Worm (Caenorhabditis elegans): ENCODE measurements around the gene C33A12.4.

Gene C33A12.4

DNA sequence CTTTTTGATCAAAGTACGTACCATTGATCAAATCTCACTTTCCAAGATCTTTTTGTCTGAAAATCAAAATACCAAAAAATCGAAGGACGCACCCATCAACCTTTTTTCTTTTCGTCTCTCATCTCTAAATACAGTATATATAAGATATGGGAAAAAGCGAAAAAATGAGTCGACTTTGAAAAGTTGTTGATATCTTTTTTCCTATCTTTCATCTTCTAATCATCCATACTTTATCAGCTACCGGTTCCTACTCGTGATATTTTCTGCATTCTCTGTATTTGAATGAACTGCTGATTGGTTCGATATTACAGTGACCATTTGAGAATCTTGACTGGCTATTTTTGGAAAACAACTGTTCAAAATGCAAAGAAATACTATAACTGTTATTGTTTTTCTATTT lies 6.5 kb upstream of the C33A12.4 start, which contains the start of gene C33A12.19:
Gene C33A12.19, plus strand, starts transcription at position 169 of the 400 bp plus-strand sequence.
- peak; percentile 3 for TF ChIP-seq C16A3.4 (tag; optimal IDR thresholded peaks at IDR 0.05)
- no peak for TF ChIP-seq efl-1 (optimal IDR thresholded peaks at IDR 0.05)
- peak in 1 of 2 experiments; percentile 90 for TF ChIP-seq efl-1 (GFP tag; optimal IDR thresholded peaks at IDR 0.05 in 1 of 2)
- peak; percentile 57 for TF ChIP-seq grh-1 (GFP tag; IDR thresholded peaks at IDR 0.05)
- TF ChIP-seq sptf-1 (tag; optimal IDR thresholded peaks at IDR 0.05): no peak
- peak; percentile 41 for TF ChIP-seq nhr-19 (GFP tag; conservative IDR thresholded peaks at IDR 0.05)
- no peak for TF ChIP-seq mab-9 (GFP tag; IDR thresholded peaks at IDR 0.05)
- TF ChIP-seq tbx-2 (tag; optimal IDR thresholded peaks at IDR 0.05): peak; percentile 28
- peak in 1 of 2 experiments; percentile 50 for TF ChIP-seq lin-35 (GFP tag; optimal IDR thresholded peaks at IDR 0.05)
- TF ChIP-seq snu-23 (GFP tag; optimal IDR thresholded peaks at IDR 0.05): peak; percentile 46
- peak; percentile 75 for TF ChIP-seq nhr-20 (tag; optimal IDR thresholded peaks at IDR 0.05)
- peak; percentile 49 for TF ChIP-seq nhr-90 (tag; optimal IDR thresholded peaks at IDR 0.05; ENCODE audit: poor library complexity)
- peak; percentile 68 for TF ChIP-seq lin-14 (GFP tag; optimal IDR thresholded peaks at IDR 0.05)
- TF ChIP-seq C34B4.2 (tag; optimal IDR thresholded peaks at IDR 0.05): no peak
- peak; percentile 66 for TF ChIP-seq nhr-71 (tag; optimal IDR thresholded peaks at IDR 0.05)
- TF ChIP-seq vab-15 (tag; optimal IDR thresholded peaks at IDR 0.05): no peak
- TF ChIP-seq mep-1 (tag; optimal IDR thresholded peaks at IDR 0.05): peak; percentile 17
- TF ChIP-seq elt-3 (tag; optimal IDR thresholded peaks at IDR 0.05): peak in 5 of 6 experiments; percentile 38 to 75 (median 62)
- peak; percentile 44 for TF ChIP-seq elt-2 (tag; optimal IDR thresholded peaks at IDR 0.05)
- TF ChIP-seq lsy-2 (tag; optimal IDR thresholded peaks at IDR 0.05): peak; percentile 20 to 70
- TF ChIP-seq blmp-1 (tag; optimal IDR thresholded peaks at IDR 0.05): peak; percentile 65
- TF ChIP-seq nhr-85 (tag): peak; percentile 83
- no peak for TF ChIP-seq egl-13 (tag; optimal IDR thresholded peaks at IDR 0.05)

DNA sequence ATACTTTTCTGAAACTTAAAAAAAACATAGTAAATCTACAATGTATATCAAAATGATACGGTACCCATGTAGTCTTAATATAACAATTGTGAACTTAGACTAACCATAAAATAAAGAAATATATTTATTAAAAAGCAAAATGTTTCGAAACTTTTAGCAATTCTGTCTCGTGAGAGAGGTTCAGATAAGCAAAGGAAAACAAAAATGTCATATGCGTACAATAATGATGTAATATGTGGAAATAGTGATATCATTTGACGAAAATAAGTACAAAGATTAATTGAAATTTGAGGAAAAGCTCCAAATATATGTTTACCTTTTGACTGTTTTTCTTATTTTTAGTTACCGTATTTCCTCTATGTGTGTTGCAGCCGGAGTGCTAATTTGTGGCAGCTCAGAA lies 3.8 kb upstream of the C33A12.4 start:
- TF ChIP-seq nhr-71 (tag; optimal IDR thresholded peaks at IDR 0.05): peak; percentile 11
- peak; percentile 47 for TF ChIP-seq elt-2 (tag; optimal IDR thresholded peaks at IDR 0.05)
- TF ChIP-seq skn-1 (tag; optimal IDR thresholded peaks at IDR 0.05): peak; percentile 54
- no peak for TF ChIP-seq nhr-11 (tag; optimal IDR thresholded peaks at IDR 0.05)
- TF ChIP-seq fkh-10 (GFP tag; optimal IDR thresholded peaks at IDR 0.05): no peak
- TF ChIP-seq nhr-85 (tag): peak; percentile 44
- no peak for TF ChIP-seq Y116A8C.19 (tag; optimal IDR thresholded peaks at IDR 0.05; ENCODE audit: borderline replicate concordance)
- TF ChIP-seq fkh-8 (tag; optimal IDR thresholded peaks at IDR 0.05): no peak

DNA sequence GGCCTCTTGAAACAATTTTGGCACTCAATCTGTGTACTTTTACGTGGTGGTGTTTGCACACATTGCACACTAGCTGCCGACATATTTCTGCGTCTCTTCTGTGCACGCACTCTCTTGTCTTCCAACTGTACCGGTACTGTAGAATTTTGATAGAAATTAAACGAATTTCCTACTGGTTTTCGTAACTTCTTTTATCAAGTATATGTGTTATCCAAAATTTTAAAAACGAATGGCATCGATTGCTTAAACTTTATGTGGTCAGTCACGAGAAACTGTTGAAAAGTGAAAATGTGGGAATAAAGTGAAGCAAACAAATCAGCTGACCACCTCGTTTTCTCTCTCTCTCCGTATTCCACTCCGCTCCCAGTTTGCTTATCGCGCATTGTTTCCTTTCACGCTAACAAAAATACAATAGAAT lies 3.0 kb upstream of the C33A12.4 start:
- TF ChIP-seq nhr-47 (tag; optimal IDR thresholded peaks at IDR 0.05) (peak; percentile 40), ceh-8 (GFP tag; optimal IDR thresholded peaks at IDR 0.05) (no peak), nhr-85 (tag) (peak; percentile 79), blmp-1 (tag; optimal IDR thresholded peaks at IDR 0.05) (peak; percentile 100), unc-130 (tag; optimal IDR thresholded peaks at IDR 0.05) (no peak), hlh-4 (tag; optimal IDR thresholded peaks at IDR 0.05) (no peak), C16A3.4 (tag; optimal IDR thresholded peaks at IDR 0.05) (peak; percentile 41), nhr-12 (tag; optimal IDR thresholded peaks at IDR 0.05) (no peak), elt-2 (tag; optimal IDR thresholded peaks at IDR 0.05) (peak; percentile 77), zip-4 (GFP tag; optimal IDR thresholded peaks at IDR 0.05) (no peak), F16B12.6 (tag; optimal IDR thresholded peaks at IDR 0.05) (peak; percentile 82), irx-1 (tag; optimal IDR thresholded peaks at IDR 0.05) (no peak), ztf-4 (tag; optimal IDR thresholded peaks at IDR 0.05) (peak; percentile 15), rnt-1 (tag; optimal IDR thresholded peaks at IDR 0.05) (peak; percentile 33), dpl-1 (GFP tag; optimal IDR thresholded peaks at IDR 0.05) (peak in 2 of 3 experiments; percentile 33 to 37), ama-1 (optimal IDR thresholded peaks at IDR 0.05) (peak; percentile 49), pag-3 (tag; optimal IDR thresholded peaks at IDR 0.05; ENCODE audit: borderline replicate concordance, insufficient read depth) (no peak), elt-3 (tag; optimal IDR thresholded peaks at IDR 0.05) (peak in 1 of 6 experiments; percentile 51), ceh-90 (tag; optimal IDR thresholded peaks at IDR 0.05) (no peak), snpc-4 (tag; optimal IDR thresholded peaks at IDR 0.05) (peak; percentile 89), tlp-1 (tag; optimal IDR thresholded peaks at IDR 0.05) (no peak), sup-37 (GFP tag; optimal IDR thresholded peaks at IDR 0.05) (no peak), swsn-7 (tag; optimal IDR thresholded peaks at IDR 0.05) (peak; percentile 44), lir-3 (tag; optimal IDR thresholded peaks at IDR 0.05; ENCODE audit: poor library complexity) (peak; percentile 36), fos-1 (tag; optimal IDR thresholded peaks at IDR 0.05) (no peak), nhr-71 (tag; optimal IDR thresholded peaks at IDR 0.05) (peak; percentile 60), lin-39 (tag; optimal IDR thresholded peaks at IDR 0.05) (no peak), aha-1 (tag; optimal IDR thresholded peaks at IDR 0.05) (no peak), Y116A8C.19 (tag; optimal IDR thresholded peaks at IDR 0.05; ENCODE audit: borderline replicate concordance) (no peak)
